Worm (Caenorhabditis elegans) whole organism, L2 larva: Measurements from ENCODE around the gene ugt-10.

Experiments
- C34F6.9 ChIP-seq: fragments of 150-350 bp; optimal IDR thresholded peaks from 2 replicates; lab custom pipeline; 2014; ENCODE audit warnings: missing biosample characterization, missing genetic modification characterization
- F13H6.1 ChIP-seq: sonication (generic microtip); optimal IDR thresholded peaks from 2 replicates; lab custom pipeline; 2016; ENCODE audit warnings: missing genetic modification characterization, missing compliant biosample characterization
- aly-2 ChIP-seq: fragments of 150-350 bp; optimal IDR thresholded peaks from 2 replicates; lab custom pipeline; 2014; ENCODE audit warnings: missing biosample characterization, missing genetic modification characterization
- blmp-1 ChIP-seq: sonication (generic microtip); optimal IDR thresholded peaks from 2 replicates; lab custom pipeline; 2017; ENCODE audit warnings: missing genetic modification characterization, mild to moderate bottlenecking, missing compliant biosample characterization, antibody characterized with exemption, moderate library complexity; ENCODE audit not compliant: insufficient read depth
- elt-1 ChIP-seq: fragments of 150-350 bp; optimal IDR thresholded peaks from 2 replicates; lab custom pipeline; 2014; ENCODE audit warnings: missing biosample characterization, missing genetic modification characterization
- mdl-1 ChIP-seq, 2 experiments: fragments of 150-350 bp in 1 of 2; sonication (generic microtip) in 1 of 2; optimal IDR thresholded peaks; 2 replicates each; lab custom pipeline; 2017; ENCODE audit warnings: missing biosample characterization in 2 of 2, missing genetic modification characterization in 2 of 2
- nhr-12 ChIP-seq: fragments of 150-350 bp; optimal IDR thresholded peaks from 2 replicates; lab custom pipeline; 2014; ENCODE audit warnings: missing biosample characterization, missing genetic modification characterization
- nhr-237 ChIP-seq: fragments of 150-350 bp; optimal IDR thresholded peaks from 2 replicates; lab custom pipeline; 2014; ENCODE audit warnings: missing biosample characterization, missing genetic modification characterization
- nhr-6 ChIP-seq: fragments of 150-350 bp; optimal IDR thresholded peaks from 2 replicates; lab custom pipeline; 2014; ENCODE audit warnings: missing biosample characterization, missing genetic modification characterization
- zag-1 ChIP-seq: fragments of 150-350 bp; optimal IDR thresholded peaks from 2 replicates; lab custom pipeline; 2014; ENCODE audit warnings: missing biosample characterization, missing genetic modification characterization
- ztf-11 ChIP-seq: sonication (generic microtip); optimal IDR thresholded peaks from 2 replicates; lab custom pipeline; 2017; ENCODE audit warnings: missing biosample characterization, missing genetic modification characterization

- TF ChIP-seq nhr-237 (tag; lab: Kevin White, UChicago) (no peak), nhr-12 (tag; lab: Kevin White, UChicago) (no peak), elt-1 (tag; lab: Kevin White, UChicago) (no peak), blmp-1 (tag; lab: Kevin White, UChicago) (no peak), zag-1 (no peak), mdl-1 (tag; optimal IDR thresholded peaks at IDR 0.05; lab: Kevin White, UChicago) (no peak), C34F6.9 (no peak), nhr-6 (tag; lab: Kevin White, UChicago) (no peak), aly-2 (no peak), F13H6.1 (tag; lab: Kevin White, UChicago) (no peak), ztf-11 (tag; lab: Kevin White, UChicago) (no peak)
Measured at ce11 chrV:4922024-4922423, 22.1 kb upstream of the ugt-10 start, which contains the start of gene srh-22.
